Fruit fly (Drosophila melanogaster) whole organism: ENCODE measurements around the gene Diedel.

ENCODE experiments used
- CG8478 ChIP-seq: fragments of >200 bp; optimal IDR thresholded peaks from 2 replicates; lab custom pipeline; 2018; ENCODE audit warnings: inconsistent platforms
- EcR ChIP-seq, 2 experiments: fragments of >200 bp; optimal IDR thresholded peaks; 2 replicates each; lab custom pipeline; 2017; ENCODE audit warnings: missing biosample characterization in 2 of 2, missing genetic modification characterization in 2 of 2, missing genetic modification reagents in 2 of 2
- pan ChIP-seq: fragments of >200 bp; optimal IDR thresholded peaks from 2 replicates; lab custom pipeline; 2017

DNA sequence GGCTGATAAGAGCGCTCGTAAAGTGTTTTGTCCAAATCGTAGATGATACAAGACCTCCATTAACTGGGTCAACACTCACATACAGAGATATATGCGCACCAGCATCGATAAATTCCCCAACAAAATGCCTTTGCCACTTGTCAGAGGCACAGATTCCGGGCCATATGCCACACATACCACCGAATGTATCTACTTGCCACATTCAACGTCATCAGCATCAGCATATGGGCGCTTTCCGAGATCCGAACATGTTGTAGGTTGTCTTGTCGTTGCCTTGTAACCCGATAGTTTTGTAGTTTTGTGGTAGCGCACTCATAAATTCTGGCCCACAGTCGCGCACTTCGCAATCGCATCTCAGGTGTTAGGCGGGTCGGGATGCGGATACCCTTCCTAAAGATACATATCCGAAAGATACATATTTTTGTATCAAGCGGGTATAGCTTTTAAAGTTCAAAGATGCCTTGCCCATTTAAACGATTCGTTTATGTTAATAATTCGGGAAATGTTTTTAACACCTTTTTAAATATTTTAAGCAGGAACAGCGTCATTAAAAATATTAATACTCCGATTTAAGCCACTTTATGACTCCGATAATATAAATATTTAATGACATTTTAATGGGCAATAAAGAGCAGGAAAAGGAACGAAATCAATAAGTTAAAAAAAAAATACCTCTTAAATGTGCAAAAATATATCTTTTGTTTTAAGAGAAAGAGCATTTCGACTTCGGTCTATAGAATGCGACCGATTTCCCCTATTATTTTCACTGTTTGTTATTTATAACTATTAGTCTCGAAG lies 30.5 kb downstream of the Diedel start:
- TF ChIP-seq EcR (GFP tag; optimal IDR thresholded peaks at IDR 0.05; lab: Kevin White, UChicago) = no peak
- no peak for TF ChIP-seq CG8478 (lab: Kevin White, UChicago)
- TF ChIP-seq pan (lab: Kevin White, UChicago) = no peak
